Fruit fly (Drosophila melanogaster): ENCODE results near the gene Sec13.

Sec13 gene

DNA sequence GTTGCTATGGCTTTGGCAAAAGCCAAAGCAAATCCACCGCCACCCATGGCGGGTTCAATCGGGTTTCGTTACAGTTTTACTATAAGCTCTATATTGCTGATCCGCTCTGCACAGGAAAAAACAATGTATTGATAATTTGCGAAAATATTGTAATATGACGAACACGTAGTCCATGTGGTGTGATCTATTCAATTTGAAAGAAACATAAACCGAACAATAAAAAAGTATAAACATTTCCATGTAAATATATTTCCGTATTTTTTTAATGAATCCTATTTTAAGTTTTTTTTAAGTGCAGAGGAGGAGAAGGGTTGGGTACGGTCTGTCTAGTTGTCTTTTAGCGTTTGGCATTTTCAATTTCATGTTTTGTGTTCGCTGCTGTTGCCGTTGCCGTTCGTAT lies 37.4 kb downstream of the Sec13 start:
- TF ChIP-seq GATAd (GFP tag; optimal IDR thresholded peaks at IDR 0.05) (no peak), psq (GFP tag; optimal IDR thresholded peaks at IDR 0.05) (no peak), dmrt93B (GFP tag; optimal IDR thresholded peaks at IDR 0.05) (no peak), dsf (GFP tag; optimal IDR thresholded peaks at IDR 0.05; ENCODE audit: borderline replicate concordance) (no peak), Hnf4 (GFP tag; optimal IDR thresholded peaks at IDR 0.05) (no peak), Rel (GFP tag; optimal IDR thresholded peaks at IDR 0.05) (no peak), Rel (tag; optimal IDR thresholded peaks at IDR 0.05) (no peak), OdsH (GFP tag; optimal IDR thresholded peaks at IDR 0.05) (no peak), pan (optimal IDR thresholded peaks at IDR 0.05) (no peak), jim (GFP tag; optimal IDR thresholded peaks at IDR 0.05) (no peak), Hr83 (GFP tag; optimal IDR thresholded peaks at IDR 0.05; ENCODE audit: poor library complexity, severe bottlenecking) (no peak)

DNA sequence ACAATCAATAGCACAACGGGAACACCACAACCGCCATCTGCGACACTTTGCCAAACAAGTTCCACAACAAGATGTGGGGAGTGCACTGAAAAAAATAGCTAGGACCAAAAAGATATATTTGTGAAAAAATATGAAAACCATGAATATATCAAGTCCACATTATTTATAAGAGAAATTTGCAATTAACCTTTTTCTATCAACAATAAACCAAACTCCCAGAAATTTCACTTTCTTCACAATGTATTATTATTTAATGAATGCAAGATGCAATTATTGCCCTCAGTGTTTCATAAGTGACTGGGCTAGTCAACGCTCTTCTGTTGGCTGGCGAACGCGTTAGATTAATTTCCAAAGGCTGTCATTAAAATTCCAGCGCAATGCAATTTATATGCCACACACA lies 39.6 kb downstream of the Sec13 start:
- TF ChIP-seq Hnf4 (GFP tag; optimal IDR thresholded peaks at IDR 0.05) (no peak), Hr83 (GFP tag; optimal IDR thresholded peaks at IDR 0.05; ENCODE audit: poor library complexity, severe bottlenecking) (no peak), dmrt93B (GFP tag; optimal IDR thresholded peaks at IDR 0.05) (no peak), dl (GFP tag; optimal IDR thresholded peaks at IDR 0.05; ENCODE audit: insufficient read depth in 1 of 2, partially characterized antibody in 2 of 2) (no peak), Dfd (GFP tag; optimal IDR thresholded peaks at IDR 0.05) (no peak), Jra (GFP tag; optimal IDR thresholded peaks at IDR 0.05) (no peak)

DNA sequence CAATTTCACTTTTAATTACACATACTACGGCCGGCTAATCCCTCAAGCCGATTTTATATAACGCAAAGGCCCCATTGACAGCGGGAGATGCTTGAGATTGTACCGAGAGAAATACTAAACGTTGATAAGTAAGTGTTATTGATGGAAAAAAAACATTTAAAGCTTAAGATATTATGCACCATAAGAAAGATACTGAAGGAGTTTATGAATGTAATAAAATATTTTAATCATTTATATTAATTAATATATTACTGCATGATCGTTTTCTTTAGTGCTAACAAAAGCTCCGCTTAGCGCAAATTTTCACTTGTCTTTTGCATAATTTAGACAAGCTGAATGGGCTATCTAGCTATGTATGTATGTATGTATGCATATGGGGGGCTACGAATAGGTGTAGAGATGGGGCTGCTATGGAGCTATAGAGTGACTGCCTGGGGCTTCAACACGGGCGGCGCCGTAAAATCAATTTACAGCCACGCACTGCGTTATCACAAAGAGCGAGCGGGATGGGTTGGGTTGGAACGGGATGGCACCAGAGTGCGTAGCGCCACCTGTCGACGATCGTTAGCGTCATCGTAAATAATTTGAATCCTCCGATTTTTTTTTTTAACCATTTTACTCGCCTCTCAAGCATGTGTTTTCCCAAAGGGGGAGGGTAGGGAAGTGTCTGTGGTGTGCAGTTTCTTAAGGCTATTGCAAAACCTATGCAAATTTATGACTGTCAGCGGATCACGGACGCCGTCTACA lies 40.6 kb downstream of the Sec13 start:
- TF ChIP-seq brk (GFP tag; optimal IDR thresholded peaks at IDR 0.05) (no peak), Myc (optimal IDR thresholded peaks at IDR 0.05) (no peak), rgr (GFP tag; optimal IDR thresholded peaks at IDR 0.05) (no peak), psq (GFP tag; optimal IDR thresholded peaks at IDR 0.05) (no peak), sv (GFP tag; optimal IDR thresholded peaks at IDR 0.05) (no peak), Sp1 (GFP tag; optimal IDR thresholded peaks at IDR 0.05) (no peak), Dfd (GFP tag; optimal IDR thresholded peaks at IDR 0.05) (no peak), usp (GFP tag; optimal IDR thresholded peaks at IDR 0.05) (no peak), OdsH (GFP tag; optimal IDR thresholded peaks at IDR 0.05) (no peak), pan (optimal IDR thresholded peaks at IDR 0.05) (no peak), Mio (GFP tag; optimal IDR thresholded peaks at IDR 0.05) (no peak), Abd-B (GFP tag; optimal IDR thresholded peaks at IDR 0.05) (no peak), Rel (GFP tag; optimal IDR thresholded peaks at IDR 0.05) (no peak), Rel (tag; optimal IDR thresholded peaks at IDR 0.05) (no peak), fru (GFP tag; optimal IDR thresholded peaks at IDR 0.05) (no peak), Dif (GFP tag; optimal IDR thresholded peaks at IDR 0.05; ENCODE audit: partially characterized antibody) (no peak)

DNA sequence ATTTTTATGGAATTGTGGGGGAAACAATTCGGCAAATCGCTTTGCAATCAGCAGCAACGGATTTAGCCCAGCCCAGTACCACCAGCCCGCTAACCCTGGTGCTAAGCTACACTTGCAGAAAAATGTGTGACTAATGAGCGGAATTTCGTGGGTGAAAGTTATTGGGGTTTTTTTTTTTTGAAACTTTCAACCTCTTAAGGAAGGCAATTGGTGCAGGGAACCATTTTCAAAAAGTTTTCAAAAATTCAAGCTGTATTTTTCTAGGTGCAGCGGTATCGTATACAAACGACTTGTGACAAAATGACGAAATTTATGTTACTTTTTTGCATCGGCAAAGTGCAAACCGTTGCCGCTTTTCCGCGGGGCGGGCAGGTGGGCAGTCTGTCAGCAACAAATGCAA lies 42.9 kb downstream of the Sec13 start:
- TF ChIP-seq Hr78 (GFP tag; optimal IDR thresholded peaks at IDR 0.05) (no peak), psq (GFP tag; optimal IDR thresholded peaks at IDR 0.05) (no peak), lola (GFP tag; optimal IDR thresholded peaks at IDR 0.05) (no peak), Jra (GFP tag; optimal IDR thresholded peaks at IDR 0.05) (no peak)

DNA sequence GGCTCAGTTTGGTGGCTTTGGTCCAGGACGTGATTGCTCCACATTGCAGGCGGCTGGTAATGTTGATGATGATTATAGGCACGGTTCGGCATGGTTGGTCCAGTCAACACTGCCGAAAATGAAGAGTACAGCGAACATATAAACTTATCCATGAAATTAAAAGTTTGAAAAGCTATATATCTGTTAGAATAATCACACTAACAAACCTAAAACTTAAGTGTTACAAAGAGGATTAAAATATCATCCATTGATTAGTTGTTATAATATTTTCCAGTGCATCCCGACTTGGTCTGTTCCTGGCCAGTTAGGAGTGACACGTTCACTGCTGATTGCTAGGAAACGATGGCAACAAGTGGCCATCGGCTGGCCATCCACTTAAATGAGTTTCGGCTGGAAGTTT lies 43.6 kb downstream of the Sec13 start:
- no peak for TF ChIP-seq Hr83 (GFP tag; optimal IDR thresholded peaks at IDR 0.05; ENCODE audit: poor library complexity, severe bottlenecking)

DNA sequence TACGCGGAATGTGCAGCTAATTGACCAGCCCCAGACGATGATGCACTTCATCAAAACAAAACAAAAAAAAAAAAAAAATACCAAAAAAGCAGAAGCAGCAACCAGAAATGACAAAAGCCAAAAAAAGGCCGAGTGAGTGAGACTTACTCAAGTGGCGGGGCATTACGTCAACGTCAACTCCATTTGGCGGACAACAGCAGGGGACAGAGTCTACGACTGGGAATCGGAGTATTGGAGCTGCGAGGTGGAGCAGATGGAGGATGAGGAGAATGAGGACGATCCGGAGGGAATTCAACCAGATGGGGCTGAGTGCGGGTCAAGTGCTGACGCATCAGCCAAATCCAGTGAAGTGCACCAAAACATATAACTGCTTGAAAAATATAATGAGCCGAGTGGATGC lies 45.4 kb downstream of the Sec13 start:
- no peak for TF ChIP-seq Jra (GFP tag; optimal IDR thresholded peaks at IDR 0.05)
- TF ChIP-seq Hr83 (GFP tag; optimal IDR thresholded peaks at IDR 0.05; ENCODE audit: poor library complexity, severe bottlenecking): no peak
- no peak for TF ChIP-seq CG32264 (GFP tag; optimal IDR thresholded peaks at IDR 0.05)
- TF ChIP-seq Rel (GFP tag; optimal IDR thresholded peaks at IDR 0.05): no peak
- no peak for TF ChIP-seq Rel (tag; optimal IDR thresholded peaks at IDR 0.05)
- TF ChIP-seq jim (GFP tag; optimal IDR thresholded peaks at IDR 0.05): no peak
- TF ChIP-seq br (GFP tag; optimal IDR thresholded peaks at IDR 0.05): no peak
- TF ChIP-seq dsf (GFP tag; optimal IDR thresholded peaks at IDR 0.05; ENCODE audit: borderline replicate concordance): no peak
- no peak for TF ChIP-seq dmrt93B (GFP tag; optimal IDR thresholded peaks at IDR 0.05)
- TF ChIP-seq psq (GFP tag; optimal IDR thresholded peaks at IDR 0.05): no peak
- TF ChIP-seq Myc (optimal IDR thresholded peaks at IDR 0.05): no peak
- TF ChIP-seq brk (GFP tag; optimal IDR thresholded peaks at IDR 0.05): no peak
- TF ChIP-seq usp (GFP tag; optimal IDR thresholded peaks at IDR 0.05): no peak
- TF ChIP-seq Mio (GFP tag; optimal IDR thresholded peaks at IDR 0.05): no peak
- no peak for TF ChIP-seq dl (GFP tag; optimal IDR thresholded peaks at IDR 0.05; ENCODE audit: insufficient read depth in 1 of 2, partially characterized antibody in 2 of 2)
- TF ChIP-seq sage (GFP tag; optimal IDR thresholded peaks at IDR 0.05): no peak
- no peak for TF ChIP-seq OdsH (GFP tag; optimal IDR thresholded peaks at IDR 0.05)
- TF ChIP-seq Sp1 (GFP tag; optimal IDR thresholded peaks at IDR 0.05): no peak
- TF ChIP-seq CrebA (GFP tag; optimal IDR thresholded peaks at IDR 0.05; ENCODE audit: borderline replicate concordance): no peak
- TF ChIP-seq GATAd (GFP tag; optimal IDR thresholded peaks at IDR 0.05): no peak

Data from whole organism, wandering third instar larva.